Fruit fly (Drosophila melanogaster): ENCODE results near the gene ppk31.

The ppk31 gene

dm6 chr3R:27151516-27151823 is 11.5 kb upstream of the ppk31 start, which contains the start of gene Men-b (continued):
- TF ChIP-seq Antp (GFP tag; optimal IDR thresholded peaks at IDR 0.05) (no peak), en (GFP tag; optimal IDR thresholded peaks at IDR 0.05) (no peak), Doc3 (GFP tag; IDR thresholded peaks at IDR 0.05; ENCODE audit: partially characterized antibody) (no peak), CG18619 (GFP tag; optimal IDR thresholded peaks at IDR 0.05) (no peak), abd-A (tag; optimal IDR thresholded peaks at IDR 0.05) (no peak), ac (GFP tag; optimal IDR thresholded peaks at IDR 0.05) (no peak), crp (GFP tag; optimal IDR thresholded peaks at IDR 0.05) (no peak), sob (GFP tag; IDR thresholded peaks at IDR 0.05) (0 out of 2 replicates have a peak, but pooled peaks have one; percentile 26), HLH3B (GFP tag; IDR thresholded peaks at IDR 0.05) (no peak), Optix (GFP tag; IDR thresholded peaks at IDR 0.05) (no peak), CG1233 (GFP tag; optimal IDR thresholded peaks at IDR 0.05) (no peak), dpn (GFP tag; optimal IDR thresholded peaks at IDR 0.05) (no peak), CG31388 (GFP tag; optimal IDR thresholded peaks at IDR 0.05) (no peak), Rx (GFP tag; IDR thresholded peaks at IDR 0.05) (no peak), MBD-R2 (GFP tag; IDR thresholded peaks at IDR 0.05) (peak; percentile 63), Oli (tag; optimal IDR thresholded peaks at IDR 0.05) (no peak), Hr39 (optimal IDR thresholded peaks at IDR 0.05) (no peak), cwo (GFP tag; optimal IDR thresholded peaks at IDR 0.05) (no peak), wdn (GFP tag; IDR thresholded peaks at IDR 0.05) (peak; percentile 21; the same call in 1 of the 2 replicates), CG10979 (tag; optimal IDR thresholded peaks at IDR 0.05) (no peak), NfI (GFP tag; optimal IDR thresholded peaks at IDR 0.05) (no peak), ap (GFP tag; IDR thresholded peaks at IDR 0.05) (no peak), disco-r (GFP tag; optimal IDR thresholded peaks at IDR 0.05) (no peak), Mes4 (GFP tag; optimal IDR thresholded peaks at IDR 0.05) (no peak), nau (GFP tag; optimal IDR thresholded peaks at IDR 0.05) (no peak), crol (GFP tag; IDR thresholded peaks at IDR 0.05) (no peak), CG3281 (GFP tag; optimal IDR thresholded peaks at IDR 0.05) (no peak), Dfd (GFP tag; optimal IDR thresholded peaks at IDR 0.05) (no peak), CG4617 (GFP tag; optimal IDR thresholded peaks at IDR 0.05; ENCODE audit: borderline replicate concordance) (no peak), CG8281 (tag; optimal IDR thresholded peaks at IDR 0.05) (no peak), esg (GFP tag; conservative IDR thresholded peaks at IDR 0.05) (no peak), CG33557 (GFP tag; optimal IDR thresholded peaks at IDR 0.05) (no peak), CG32532 (GFP tag; IDR thresholded peaks at IDR 0.05) (no peak), br (optimal IDR thresholded peaks at IDR 0.05) (no peak), CG15514 (GFP tag; optimal IDR thresholded peaks at IDR 0.05) (peak; percentile 76), CG2889 (GFP tag; IDR thresholded peaks at IDR 0.05) (no peak), CG17802 (tag; optimal IDR thresholded peaks at IDR 0.05) (no peak), Nf-YC (tag; optimal IDR thresholded peaks at IDR 0.05) (no peak), Tbp (GFP tag; optimal IDR thresholded peaks at IDR 0.05) (no peak), CG4707 (GFP tag; optimal IDR thresholded peaks at IDR 0.05) (no peak), CG10431 (GFP tag; optimal IDR thresholded peaks at IDR 0.05) (no peak), Hmr (GFP tag; optimal IDR thresholded peaks at IDR 0.05) (peak; percentile 25), Opbp (GFP tag; IDR thresholded peaks at IDR 0.05; ENCODE audit: partially characterized antibody) (peak; percentile 61; the same call in 1 of the 3 replicates), CG14965 (GFP tag; optimal IDR thresholded peaks at IDR 0.05; ENCODE audit: borderline replicate concordance) (no peak), nerfin-2 (GFP tag; IDR thresholded peaks at IDR 0.05; ENCODE audit: partially characterized antibody) (no peak), CG8765 (GFP tag; IDR thresholded peaks at IDR 0.05) (no peak), twi (tag; optimal IDR thresholded peaks at IDR 0.05) (no peak), gsb (GFP tag; IDR thresholded peaks at IDR 0.05) (no peak), CG14441 (GFP tag; IDR thresholded peaks at IDR 0.05) (no peak), danr (GFP tag; IDR thresholded peaks at IDR 0.05) (no peak), gcm2 (GFP tag; optimal IDR thresholded peaks at IDR 0.05) (no peak), CG10543 (GFP tag; optimal IDR thresholded peaks at IDR 0.05) (no peak), cad (GFP tag; optimal IDR thresholded peaks at IDR 0.05) (no peak)
